Fruit fly (Drosophila melanogaster) whole organism, embryonic: Measurements from ENCODE around the gene Lasp.
A peak's percentile ranks its signal among the peaks of the same experiment; 100 is the strongest.

ENCODE experiments used
- Abd-B ChIP-seq: fragments of 200-800 bp; sonication (Bioruptor generic); optimal IDR thresholded peaks from 2 replicates; lab custom pipeline; 2018; ENCODE audit warnings: missing biosample characterization, mild to moderate bottlenecking, missing genetic modification characterization, moderate library complexity
- Bteb2 ChIP-seq: fragments of 200-800 bp; sonication (Bioruptor generic); optimal IDR thresholded peaks from 2 replicates; lab custom pipeline; 2016; ENCODE audit warnings: missing biosample characterization, missing genetic modification characterization
- C15 ChIP-seq: fragments of 200-800 bp; sonication (Bioruptor generic); IDR thresholded peaks from 3 replicates; pipeline ENCODE4 v1.3.6; 2022; ENCODE audit warnings: missing biosample characterization, missing genetic modification characterization
- CG11456 ChIP-seq: fragments of 200-800 bp; sonication (Bioruptor generic); IDR thresholded peaks from 3 replicates; pipeline ENCODE4 v1.3.6; 2022; ENCODE audit warnings: missing biosample characterization, missing genetic modification characterization
- CG13123 ChIP-seq: fragments of 200-800 bp; sonication (Bioruptor generic); optimal IDR thresholded peaks from 2 replicates; lab custom pipeline; 2016; ENCODE audit warnings: missing biosample characterization, missing genetic modification characterization
- CG13287 ChIP-seq: fragments of 200-800 bp; sonication (Bioruptor generic); IDR thresholded peaks from 2 replicates; pipeline ENCODE4 v1.3.6; 2022; ENCODE audit warnings: missing biosample characterization, missing genetic modification characterization; ENCODE audit not compliant: partially characterized antibody
- CG1529 ChIP-seq: fragments of 200-800 bp; sonication (Bioruptor generic); optimal IDR thresholded peaks from 3 replicates; lab custom pipeline; 2018; ENCODE audit warnings: missing biosample characterization, missing genetic modification characterization
- CG17568 ChIP-seq: fragments of 200-800 bp; sonication (Bioruptor generic); optimal IDR thresholded peaks from 2 replicates; lab custom pipeline; 2018; ENCODE audit warnings: missing biosample characterization, mild to moderate bottlenecking, missing genetic modification characterization, moderate library complexity
- CG17612 ChIP-seq: fragments of 200-800 bp; sonication (Bioruptor generic); IDR thresholded peaks from 2 replicates; pipeline ENCODE4 v1.3.6; 2022; ENCODE audit warnings: missing biosample characterization, missing genetic modification characterization
- CG18011 ChIP-seq: fragments of 200-800 bp; sonication (Bioruptor generic); optimal IDR thresholded peaks from 2 replicates; lab custom pipeline; 2017; ENCODE audit warnings: missing biosample characterization, missing genetic modification characterization, mild to moderate bottlenecking, moderate library complexity, missing genotype
- CG31224 ChIP-seq: fragments of 200-800 bp; sonication (Bioruptor generic); IDR thresholded peaks from 2 replicates; pipeline ENCODE4 v1.3.6; 2022; ENCODE audit warnings: missing biosample characterization, missing genetic modification characterization
- CG31365 ChIP-seq: fragments of 200-800 bp; sonication (Bioruptor generic); optimal IDR thresholded peaks from 2 replicates; lab custom pipeline; 2018; ENCODE audit warnings: missing biosample characterization, mild to moderate bottlenecking, missing genetic modification characterization
- CG31441 ChIP-seq: fragments of 200-800 bp; sonication (Bioruptor generic); IDR thresholded peaks from 2 replicates; pipeline ENCODE4 v1.3.6; 2022; ENCODE audit warnings: missing biosample characterization, missing genetic modification characterization
- CG32767 ChIP-seq: fragments of 200-800 bp; sonication (Bioruptor generic); IDR thresholded peaks from 2 replicates; pipeline ENCODE4 v1.3.6; 2022; ENCODE audit warnings: missing biosample characterization, missing genetic modification characterization
- CG3407 ChIP-seq: fragments of 200-800 bp; sonication (Bioruptor generic); optimal IDR thresholded peaks from 2 replicates; lab custom pipeline; 2018; ENCODE audit warnings: missing biosample characterization, mild to moderate bottlenecking, missing genetic modification characterization
- CG34224 ChIP-seq: fragments of 200-800 bp; sonication (Bioruptor generic); IDR thresholded peaks from 3 replicates; pipeline ENCODE4 v1.3.6; 2022; ENCODE audit warnings: missing biosample characterization, missing genetic modification characterization; ENCODE audit not compliant: partially characterized antibody
- CG3847 ChIP-seq: fragments of 200-800 bp; sonication (Bioruptor generic); IDR thresholded peaks from 2 replicates; pipeline ENCODE4 v1.3.6; 2022; ENCODE audit warnings: missing biosample characterization, missing genetic modification characterization
- CG7839 ChIP-seq: fragments of 200-800 bp; sonication (Bioruptor generic); optimal IDR thresholded peaks from 3 replicates; lab custom pipeline; 2018; ENCODE audit warnings: missing biosample characterization, mild to moderate bottlenecking, missing genetic modification characterization, moderate library complexity
- CG7963 ChIP-seq: fragments of 200-800 bp; sonication (Bioruptor generic); IDR thresholded peaks from 3 replicates; pipeline ENCODE4 v1.3.6; 2022; ENCODE audit warnings: missing biosample characterization, missing genetic modification characterization; ENCODE audit not compliant: partially characterized antibody
- CG7987 ChIP-seq: fragments of 200-800 bp; sonication (Bioruptor generic); optimal IDR thresholded peaks from 2 replicates; lab custom pipeline; 2018; ENCODE audit warnings: missing biosample characterization, mild to moderate bottlenecking, missing genetic modification characterization, moderate library complexity
- CG9932 ChIP-seq: fragments of 200-800 bp; sonication (Bioruptor generic); IDR thresholded peaks from 2 replicates; pipeline ENCODE4 v1.3.6; 2022; ENCODE audit warnings: missing biosample characterization, missing genetic modification characterization
- Camta ChIP-seq: fragments of 200-800 bp; sonication (Bioruptor generic); optimal IDR thresholded peaks from 2 replicates; lab custom pipeline; 2016; ENCODE audit warnings: missing biosample characterization, missing genetic modification characterization
- Chrac-16 ChIP-seq: fragments of 200-800 bp; sonication (Bioruptor generic); optimal IDR thresholded peaks from 3 replicates; lab custom pipeline; 2016; ENCODE audit warnings: missing biosample characterization, missing genetic modification characterization
- Dll ChIP-seq: fragments of 200-800 bp; sonication (Bioruptor generic); IDR thresholded peaks from 4 replicates; pipeline ENCODE4 v1.3.6; 2022; ENCODE audit warnings: missing biosample characterization, missing genetic modification characterization; ENCODE audit not compliant: partially characterized antibody
- Dp ChIP-seq: fragments of 200-800 bp; sonication (Bioruptor generic); optimal IDR thresholded peaks from 2 replicates; lab custom pipeline; 2018; ENCODE audit warnings: missing biosample characterization, mild to moderate bottlenecking, missing genetic modification characterization, moderate library complexity
- E2f2 ChIP-seq: fragments of 200-800 bp; sonication (Bioruptor generic); IDR thresholded peaks from 2 replicates; pipeline ENCODE4 v1.3.6; 2022; ENCODE audit warnings: missing biosample characterization, missing genetic modification characterization
- Ets97D ChIP-seq: fragments of 200-800 bp; sonication (Bioruptor generic); optimal IDR thresholded peaks from 3 replicates; lab custom pipeline; 2016; ENCODE audit warnings: missing biosample characterization, missing genetic modification characterization
- Hmx ChIP-seq: fragments of 200-800 bp; sonication (Bioruptor generic); optimal IDR thresholded peaks from 2 replicates; lab custom pipeline; 2016; ENCODE audit warnings: missing biosample characterization, missing genetic modification characterization
- MESR4 ChIP-seq: fragments of 200-800 bp; sonication (Bioruptor generic); optimal IDR thresholded peaks from 2 replicates; lab custom pipeline; 2018; ENCODE audit warnings: missing biosample characterization, mild to moderate bottlenecking, missing genetic modification characterization, moderate library complexity
- Oaz ChIP-seq: fragments of 200-800 bp; sonication (Bioruptor generic); IDR thresholded peaks from 2 replicates; pipeline ENCODE4 v1.3.6; 2022; ENCODE audit warnings: missing biosample characterization, missing genetic modification characterization
- Scr ChIP-seq: fragments of 200-800 bp; sonication (Bioruptor generic); IDR thresholded peaks from 2 replicates; pipeline ENCODE4 v1.3.6; 2022; ENCODE audit warnings: missing biosample characterization, missing genetic modification characterization; ENCODE audit not compliant: partially characterized antibody
- Sox100B ChIP-seq: fragments of 200-800 bp; sonication (Bioruptor generic); optimal IDR thresholded peaks from 3 replicates; lab custom pipeline; 2018; ENCODE audit warnings: missing biosample characterization, mild to moderate bottlenecking, missing genetic modification characterization
- Xrp1 ChIP-seq: fragments of 200-800 bp; sonication (Bioruptor generic); IDR thresholded peaks from 2 replicates; pipeline ENCODE4 v1.3.6; 2022; ENCODE audit warnings: missing biosample characterization, missing genetic modification characterization
- amos ChIP-seq: fragments of 200-800 bp; sonication (Bioruptor generic); IDR thresholded peaks from 2 replicates; pipeline ENCODE4 v1.3.6; 2022; ENCODE audit warnings: missing biosample characterization, missing genetic modification characterization; ENCODE audit not compliant: partially characterized antibody
- ara ChIP-seq: fragments of 200-800 bp; sonication (Bioruptor generic); IDR thresholded peaks from 2 replicates; pipeline ENCODE4 v1.3.6; 2022; ENCODE audit warnings: missing biosample characterization, missing genetic modification characterization
- bigmax ChIP-seq: fragments of 200-800 bp; sonication (Bioruptor generic); optimal IDR thresholded peaks from 2 replicates; lab custom pipeline; 2018; ENCODE audit warnings: missing biosample characterization, mild to moderate bottlenecking, missing genetic modification characterization
- crc ChIP-seq: fragments of 200-800 bp; sonication (Bioruptor generic); optimal IDR thresholded peaks from 2 replicates; lab custom pipeline; 2016; ENCODE audit warnings: missing biosample characterization, missing genetic modification characterization
- crp ChIP-seq, 2 experiments: fragments of 200-800 bp; sonication (Bioruptor generic); optimal IDR thresholded peaks; 2 replicates in 1 of 2; 3 replicates in 1 of 2; lab custom pipeline; 2017; ENCODE audit warnings: missing biosample characterization in 2 of 2, missing genetic modification characterization in 2 of 2, mild to moderate bottlenecking in 1 of 2, moderate library complexity in 1 of 2
- dysf ChIP-seq: fragments of 200-800 bp; sonication (Bioruptor generic); IDR thresholded peaks from 3 replicates; pipeline ENCODE4 v1.3.6; 2022; ENCODE audit warnings: missing biosample characterization, missing genetic modification characterization
- fd102C ChIP-seq: fragments of 200-800 bp; sonication (Bioruptor generic); optimal IDR thresholded peaks from 2 replicates; lab custom pipeline; 2018; ENCODE audit warnings: missing biosample characterization, mild to moderate bottlenecking, missing genetic modification characterization, moderate library complexity
- fd96Cb ChIP-seq: fragments of 200-800 bp; sonication (Bioruptor generic); optimal IDR thresholded peaks from 2 replicates; lab custom pipeline; 2018; ENCODE audit warnings: missing biosample characterization, mild to moderate bottlenecking, missing genetic modification characterization, moderate library complexity
- gfzf ChIP-seq: fragments of 200-800 bp; sonication (Bioruptor generic); optimal IDR thresholded peaks from 2 replicates; lab custom pipeline; 2016; ENCODE audit warnings: missing biosample characterization, mild to moderate bottlenecking, missing genetic modification characterization, moderate library complexity
- gt ChIP-seq: fragments of 200-800 bp; sonication (Bioruptor generic); IDR thresholded peaks from 2 replicates; pipeline ENCODE4 v1.3.6; 2022; ENCODE audit warnings: missing biosample characterization, missing genetic modification characterization
- hbn ChIP-seq: fragments of 200-800 bp; sonication (Bioruptor generic); IDR thresholded peaks from 2 replicates; pipeline ENCODE4 v1.3.6; 2022; ENCODE audit warnings: missing biosample characterization, missing genetic modification characterization; ENCODE audit not compliant: partially characterized antibody
- lilli ChIP-seq: fragments of 200-800 bp; sonication (Bioruptor generic); optimal IDR thresholded peaks from 3 replicates; lab custom pipeline; 2016; ENCODE audit warnings: missing biosample characterization, missing genetic modification characterization
- nerfin-2 ChIP-seq: fragments of 200-800 bp; sonication (Bioruptor generic); IDR thresholded peaks from 2 replicates; pipeline ENCODE4 v1.3.6; 2022; ENCODE audit warnings: missing biosample characterization, missing genetic modification characterization; ENCODE audit not compliant: partially characterized antibody
- ro ChIP-seq: fragments of 200-800 bp; sonication (Bioruptor generic); IDR thresholded peaks from 2 replicates; pipeline ENCODE4 v1.3.6; 2022; ENCODE audit warnings: missing biosample characterization, missing genetic modification characterization
- slou ChIP-seq: fragments of 200-800 bp; sonication (Bioruptor generic); optimal IDR thresholded peaks from 3 replicates; lab custom pipeline; 2016; ENCODE audit warnings: missing biosample characterization, missing genetic modification characterization
- trh ChIP-seq: fragments of 200-800 bp; sonication (Bioruptor generic); optimal IDR thresholded peaks from 2 replicates; lab custom pipeline; 2016; ENCODE audit warnings: missing biosample characterization, missing genetic modification characterization
- unc-4 ChIP-seq: fragments of 200-800 bp; sonication (Bioruptor generic); IDR thresholded peaks from 2 replicates; pipeline ENCODE4 v1.3.6; 2022; ENCODE audit warnings: missing biosample characterization, missing genetic modification characterization; ENCODE audit not compliant: partially characterized antibody
- zfh2 ChIP-seq: fragments of 200-800 bp; sonication (Bioruptor generic); optimal IDR thresholded peaks from 2 replicates; lab custom pipeline; 2016; ENCODE audit warnings: missing biosample characterization, missing genetic modification characterization

The Lasp gene

dm6 chr3L:16730645-16731044 lies 19.2 kb upstream of the Lasp start, which contains the start of gene Dbp73D (continued):
- peak; percentile 43; the same call in 1 of the 3 replicates for TF ChIP-seq CG7963 (GFP tag; lab: Robert Waterston, UW)
- no peak for TF ChIP-seq CG7987
- TF ChIP-seq Dll (GFP tag; lab: Robert Waterston, UW), result peak; percentile 70; the same call in 3 of the 4 replicates
- TF ChIP-seq CG34224 (GFP tag; lab: Robert Waterston, UW), result peak; percentile 73
- TF ChIP-seq Bteb2 (GFP tag; lab: Kevin White, UChicago), result no peak
- peak; percentile 36 for TF ChIP-seq MESR4 (GFP tag; lab: Kevin White, UChicago)
- no peak for TF ChIP-seq Camta (GFP tag; lab: Kevin White, UChicago)
- no peak for TF ChIP-seq Hmx
- TF ChIP-seq E2f2 (GFP tag; lab: Robert Waterston, UW), result peak; percentile 98
- peak; percentile 62 for TF ChIP-seq Scr (GFP tag; lab: Robert Waterston, UW)
- no peak for TF ChIP-seq Sox100B (GFP tag; lab: Kevin White, UChicago)
- TF ChIP-seq fd102C, result no peak
- no peak for TF ChIP-seq CG17612 (GFP tag; lab: Robert Waterston, UW)
- no peak for TF ChIP-seq Xrp1 (GFP tag; lab: Robert Waterston, UW)
- peak; percentile 43; the same call in 1 of the 2 replicates for TF ChIP-seq amos (GFP tag; lab: Robert Waterston, UW)
- TF ChIP-seq C15 (GFP tag; lab: Robert Waterston, UW), result no peak
- no peak for TF ChIP-seq CG31365 (tag; lab: Kevin White, UChicago)
- no peak for TF ChIP-seq slou (GFP tag; lab: Kevin White, UChicago)
- no peak for TF ChIP-seq crp (GFP tag; optimal IDR thresholded peaks at IDR 0.05; lab: Kevin White, UChicago)
- TF ChIP-seq Dp (GFP tag; lab: Kevin White, UChicago), result peak; percentile 98
- TF ChIP-seq Oaz (GFP tag; lab: Robert Waterston, UW), result no peak
- TF ChIP-seq hbn, result peak; percentile 50; the same call in 1 of the 2 replicates
- TF ChIP-seq ro (GFP tag; lab: Robert Waterston, UW), result no peak
- no peak for TF ChIP-seq zfh2 (GFP tag; lab: Kevin White, UChicago)
- TF ChIP-seq Abd-B, result no peak
- no peak for TF ChIP-seq CG31441 (GFP tag; lab: Robert Waterston, UW)
- TF ChIP-seq crc (GFP tag; lab: Kevin White, UChicago), result no peak
- no peak for TF ChIP-seq bigmax (GFP tag; lab: Kevin White, UChicago)
- no peak for TF ChIP-seq CG9932
- TF ChIP-seq CG3407 (GFP tag; lab: Kevin White, UChicago), result no peak
- TF ChIP-seq ara (GFP tag; lab: Robert Waterston, UW), result no peak
- TF ChIP-seq Ets97D (GFP tag; lab: Kevin White, UChicago), result peak; percentile 35
- TF ChIP-seq nerfin-2 (GFP tag; lab: Robert Waterston, UW), result peak; percentile 42; the same call in 1 of the 2 replicates
- TF ChIP-seq CG11456 (GFP tag; lab: Robert Waterston, UW), result no peak
- TF ChIP-seq fd96Cb (tag; lab: Kevin White, UChicago), result no peak
- TF ChIP-seq CG1529, result no peak
- TF ChIP-seq CG13287 (GFP tag; lab: Robert Waterston, UW), result peak; percentile 76
- TF ChIP-seq dysf (GFP tag; lab: Robert Waterston, UW), result no peak
- TF ChIP-seq trh, result no peak
- TF ChIP-seq CG32767, result no peak
- TF ChIP-seq unc-4 (GFP tag; lab: Robert Waterston, UW), result peak; percentile 60
- no peak for TF ChIP-seq CG7839 (tag; lab: Kevin White, UChicago)
- TF ChIP-seq gfzf, result peak; percentile 29
- TF ChIP-seq CG31224 (GFP tag; lab: Robert Waterston, UW), result no peak
- TF ChIP-seq Chrac-16 (GFP tag; lab: Kevin White, UChicago), result no peak
- no peak for TF ChIP-seq gt (GFP tag; lab: Robert Waterston, UW)
- no peak for TF ChIP-seq lilli (GFP tag; lab: Kevin White, UChicago)
- TF ChIP-seq CG18011 (GFP tag; lab: Kevin White, UChicago), result no peak
- TF ChIP-seq CG17568, result no peak
- no peak for TF ChIP-seq CG3847 (GFP tag; lab: Robert Waterston, UW)
- TF ChIP-seq CG13123 (GFP tag; lab: Kevin White, UChicago), result no peak
